Worm (Caenorhabditis elegans) whole organism, young adult: ENCODE results near the gene drd-1.

Experiments used
- B0261.1 ChIP-seq: sonication (generic microtip); optimal IDR thresholded peaks from 2 replicates; lab custom pipeline; 2016; ENCODE audit warnings: mild to moderate bottlenecking, missing genetic modification characterization, moderate library complexity, missing compliant biosample characterization
- F23B12.7 ChIP-seq: sonication (generic microtip); optimal IDR thresholded peaks from 2 replicates; lab custom pipeline; 2017; ENCODE audit warnings: missing genetic modification characterization, mild to moderate bottlenecking, missing compliant biosample characterization, antibody characterized with exemption, moderate library complexity; ENCODE audit not compliant: insufficient read depth
- F55B11.4 ChIP-seq: sonication (generic microtip); optimal IDR thresholded peaks from 2 replicates; lab custom pipeline; 2016; ENCODE audit warnings: missing compliant biosample characterization, missing genetic modification characterization, borderline replicate concordance; ENCODE audit not compliant: insufficient read depth
- Y67H2A.10 ChIP-seq: fragments of 200-800 bp; sonication (Bioruptor generic); conservative IDR thresholded peaks from 2 replicates; pipeline ENCODE4 v1.3.6; 2022; ENCODE audit warnings: missing genetic modification reagents, missing genetic modification characterization, missing compliant biosample characterization
- attf-6 ChIP-seq: fragments of 200-800 bp; sonication (Bioruptor generic); IDR thresholded peaks from 2 replicates; pipeline ENCODE4 v1.3.6; 2022; ENCODE audit warnings: missing genetic modification reagents, missing genetic modification characterization, missing compliant biosample characterization
- dpl-1 ChIP-seq: fragments of 150-350 bp; optimal IDR thresholded peaks from 2 replicates; lab custom pipeline; 2014; ENCODE audit warnings: missing biosample characterization, missing genetic modification reagents, missing genetic modification characterization
- gei-17 ChIP-seq: fragments of 200-800 bp; sonication (Bioruptor generic); optimal IDR thresholded peaks from 2 replicates; lab custom pipeline; 2018; ENCODE audit warnings: mild to moderate bottlenecking, missing genetic modification characterization, missing compliant biosample characterization
- nfya-1 ChIP-seq: sonication (generic microtip); optimal IDR thresholded peaks from 2 replicates; lab custom pipeline; 2017; ENCODE audit warnings: antibody characterized with exemption, missing compliant biosample characterization, missing genetic modification characterization, borderline replicate concordance; ENCODE audit not compliant: insufficient read depth
- nhr-120 ChIP-seq: fragments of 200-800 bp; sonication (Bioruptor generic); IDR thresholded peaks from 2 replicates; pipeline ENCODE4 v1.3.6; 2022; ENCODE audit warnings: missing genetic modification characterization, missing compliant biosample characterization
- nhr-80 ChIP-seq: sonication (generic microtip); optimal IDR thresholded peaks from 2 replicates; lab custom pipeline; 2016; ENCODE audit warnings: missing genetic modification characterization, missing compliant biosample characterization
- sea-2 ChIP-seq: fragments of 200-800 bp; sonication (Bioruptor generic); IDR thresholded peaks from 2 replicates; pipeline ENCODE4 v1.3.6; 2022; ENCODE audit warnings: missing genetic modification characterization, missing compliant biosample characterization
- snpc-4 ChIP-seq, 5 experiments: fragments of 150-350 bp in 1 of 5; sonication (generic microtip) in 4 of 5; optimal IDR thresholded peaks; 2 replicates each; lab custom pipeline; 2014 to 2018; ENCODE audit warnings: missing genetic modification characterization in 5 of 5, missing biosample characterization in 3 of 5, antibody characterized with exemption in 2 of 5, mild to moderate bottlenecking in 2 of 5, missing compliant biosample characterization in 2 of 5, missing genotype in 2 of 5, moderate library complexity in 2 of 5, missing genetic modification reagents in 1 of 5
- sptf-2 ChIP-seq: fragments of 200-800 bp; sonication (Bioruptor generic); optimal IDR thresholded peaks from 2 replicates; lab custom pipeline; 2018; ENCODE audit warnings: mild to moderate bottlenecking, missing genetic modification characterization, missing compliant biosample characterization
- unc-62 ChIP-seq: fragments of 150-350 bp; optimal IDR thresholded peaks from 2 replicates; lab custom pipeline; 2014; ENCODE audit warnings: missing biosample characterization, missing genetic modification reagents, missing genetic modification characterization

DNA sequence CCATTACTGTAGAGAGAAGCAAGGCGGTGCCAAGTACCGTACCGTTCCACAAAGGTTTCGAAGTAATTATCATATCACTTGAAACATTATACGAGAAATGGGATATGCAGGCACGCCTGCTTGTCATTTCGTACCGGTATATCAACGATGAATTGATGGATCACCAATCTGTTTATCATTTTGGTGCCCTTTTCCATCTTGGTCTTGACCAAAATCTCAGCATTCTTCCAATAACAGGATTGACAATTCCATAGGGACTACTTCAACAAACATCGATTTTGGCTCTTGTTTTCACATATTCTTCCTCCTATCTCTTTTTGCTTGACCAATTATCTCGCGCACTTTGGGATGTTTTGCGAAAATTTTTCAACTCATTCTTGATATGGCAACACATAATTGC lies 48.7 kb upstream of the drd-1 start:
- no peak for TF ChIP-seq snpc-4 (GFP tag; optimal IDR thresholded peaks at IDR 0.05; lab: Kevin White, UChicago)
- no peak for TF ChIP-seq snpc-4 (tag; optimal IDR thresholded peaks at IDR 0.05; lab: Kevin White, UChicago)
- no peak for TF ChIP-seq F55B11.4 (tag; lab: Kevin White, UChicago)
- TF ChIP-seq B0261.1 (tag; lab: Kevin White, UChicago) = no peak
- no peak for TF ChIP-seq F23B12.7
- no peak for TF ChIP-seq unc-62 (GFP tag; lab: Kevin White, UChicago)
- no peak for TF ChIP-seq gei-17 (GFP tag; lab: Kevin White, UChicago)
- no peak for TF ChIP-seq nfya-1 (tag; lab: Kevin White, UChicago)
- no peak for TF ChIP-seq Y67H2A.10 (GFP tag; lab: Robert Waterston, UW)
- TF ChIP-seq sptf-2 (GFP tag; lab: Kevin White, UChicago) = no peak
- no peak for TF ChIP-seq sea-2 (GFP tag; lab: Robert Waterston, UW)
- no peak for TF ChIP-seq dpl-1 (GFP tag; lab: Kevin White, UChicago)
- TF ChIP-seq nhr-120 = no peak
- TF ChIP-seq nhr-80 (tag; lab: Kevin White, UChicago) = no peak
- no peak for TF ChIP-seq attf-6 (GFP tag; lab: Robert Waterston, UW)
